Worm (Caenorhabditis elegans) whole organism, midembryonic: ENCODE results near the gene T20F7.1.

Experiments
- T22C8.4 ChIP-seq: fragments of 200-800 bp; sonication (Bioruptor generic); IDR thresholded peaks from 2 replicates; pipeline ENCODE4 v1.3.6; 2022; ENCODE audit warnings: missing genetic modification characterization, missing compliant biosample characterization
- cog-1 ChIP-seq: sonication (generic microtip); optimal IDR thresholded peaks from 2 replicates; lab custom pipeline; 2016; ENCODE audit warnings: missing genetic modification characterization, missing compliant biosample characterization
- flt-1 ChIP-seq: fragments of 200-800 bp; sonication (Bioruptor generic); IDR thresholded peaks from 2 replicates; pipeline ENCODE4 v1.3.6; 2022; ENCODE audit warnings: missing genetic modification characterization, missing compliant biosample characterization
- med-1 ChIP-seq: sonication (generic microtip); optimal IDR thresholded peaks from 2 replicates; lab custom pipeline; 2017; ENCODE audit warnings: missing genetic modification characterization, mild to moderate bottlenecking, missing compliant biosample characterization, antibody characterized with exemption, missing genetic modification reagents; ENCODE audit not compliant: insufficient read depth
- tab-1 ChIP-seq: fragments of 200-800 bp; sonication (Bioruptor generic); IDR thresholded peaks from 2 replicates; pipeline ENCODE4 v1.3.6; 2022; ENCODE audit warnings: missing genetic modification characterization, missing compliant biosample characterization
- ztf-23 ChIP-seq: fragments of 200-800 bp; sonication (Bioruptor generic); IDR thresholded peaks from 2 replicates; pipeline ENCODE4 v1.3.6; 2022; ENCODE audit warnings: missing genetic modification reagents, missing genetic modification characterization, missing compliant biosample characterization
- ztf-29 ChIP-seq: fragments of 200-800 bp; sonication (Bioruptor generic); IDR thresholded peaks from 2 replicates; pipeline ENCODE4 v1.3.6; 2022; ENCODE audit warnings: missing genetic modification reagents, missing genetic modification characterization, missing compliant biosample characterization

DNA sequence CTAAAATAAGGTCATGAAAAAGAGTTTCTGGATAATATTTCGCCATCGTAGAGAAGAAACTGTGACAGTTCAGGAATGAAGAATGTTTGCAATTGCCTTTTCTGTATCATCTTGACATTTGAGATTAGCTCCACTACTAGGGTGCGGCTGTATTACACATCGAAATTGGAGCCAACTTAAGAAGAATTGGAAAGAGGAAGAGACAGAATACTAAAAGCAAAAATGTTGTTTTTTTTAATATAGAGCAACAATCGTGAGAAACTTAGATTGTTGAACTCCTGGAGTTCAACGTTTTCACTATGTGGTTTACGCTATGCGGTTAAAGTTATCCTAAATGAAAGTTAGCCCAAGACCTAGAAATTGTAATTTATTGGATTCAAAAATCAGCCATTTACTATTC lies 7.7 kb downstream of the T20F7.1 start, which contains the start of gene acs-9:
- TF ChIP-seq T22C8.4 (GFP tag; lab: Robert Waterston, UW), result no peak
- no peak for TF ChIP-seq med-1
- TF ChIP-seq ztf-23, result no peak
- TF ChIP-seq flt-1, result no peak
- no peak for TF ChIP-seq cog-1 (tag; lab: Kevin White, UChicago)
- no peak for TF ChIP-seq tab-1 (GFP tag; lab: Robert Waterston, UW)
- TF ChIP-seq ztf-29, result no peak
